Worm (Caenorhabditis elegans) whole organism, midembryonic: Measurements from ENCODE around the gene pqn-16.

Experiments used
- T22C8.4 ChIP-seq: fragments of 200-800 bp; sonication (Bioruptor generic); IDR thresholded peaks from 2 replicates; pipeline ENCODE4 v1.3.6; 2022; ENCODE audit warnings: missing genetic modification characterization, missing compliant biosample characterization
- cog-1 ChIP-seq: sonication (generic microtip); optimal IDR thresholded peaks from 2 replicates; lab custom pipeline; 2016; ENCODE audit warnings: missing genetic modification characterization, missing compliant biosample characterization
- flt-1 ChIP-seq: fragments of 200-800 bp; sonication (Bioruptor generic); IDR thresholded peaks from 2 replicates; pipeline ENCODE4 v1.3.6; 2022; ENCODE audit warnings: missing genetic modification characterization, missing compliant biosample characterization
- klf-2 ChIP-seq: fragments of 200-800 bp; sonication (Bioruptor generic); conservative IDR thresholded peaks from 2 replicates; pipeline ENCODE4 v1.3.6; 2022; ENCODE audit warnings: missing genetic modification reagents, missing genetic modification characterization, missing compliant biosample characterization
- med-1 ChIP-seq: sonication (generic microtip); optimal IDR thresholded peaks from 2 replicates; lab custom pipeline; 2017; ENCODE audit warnings: missing genetic modification characterization, mild to moderate bottlenecking, missing compliant biosample characterization, antibody characterized with exemption, missing genetic modification reagents; ENCODE audit not compliant: insufficient read depth
- ref-1 ChIP-seq: fragments of 200-800 bp; sonication (Bioruptor generic); conservative IDR thresholded peaks from 2 replicates; pipeline ENCODE4 v1.3.6; 2022; ENCODE audit warnings: missing genetic modification reagents, missing genetic modification characterization, missing compliant biosample characterization
- tab-1 ChIP-seq: fragments of 200-800 bp; sonication (Bioruptor generic); IDR thresholded peaks from 2 replicates; pipeline ENCODE4 v1.3.6; 2022; ENCODE audit warnings: missing genetic modification characterization, missing compliant biosample characterization
- ztf-23 ChIP-seq: fragments of 200-800 bp; sonication (Bioruptor generic); IDR thresholded peaks from 2 replicates; pipeline ENCODE4 v1.3.6; 2022; ENCODE audit warnings: missing genetic modification reagents, missing genetic modification characterization, missing compliant biosample characterization
- ztf-29 ChIP-seq: fragments of 200-800 bp; sonication (Bioruptor generic); IDR thresholded peaks from 2 replicates; pipeline ENCODE4 v1.3.6; 2022; ENCODE audit warnings: missing genetic modification reagents, missing genetic modification characterization, missing compliant biosample characterization

pqn-16 gene

ce11 chrV:9141297-9141696 lies 32.6 kb upstream of the pqn-16 start, which contains the start of gene pitr-3:
Gene pitr-3, minus strand, starts transcription at chrV:9141397.
- TF ChIP-seq ztf-23 (GFP tag; lab: Robert Waterston, UW) (no peak), T22C8.4 (GFP tag; lab: Robert Waterston, UW) (no peak), ref-1 (GFP tag; lab: Robert Waterston, UW) (no peak), med-1 (GFP tag; lab: Kevin White, UChicago) (no peak), flt-1 (GFP tag; lab: Robert Waterston, UW) (no peak), cog-1 (tag; lab: Kevin White, UChicago) (no peak), klf-2 (no peak), tab-1 (GFP tag; lab: Robert Waterston, UW) (no peak), ztf-29 (GFP tag; lab: Robert Waterston, UW) (no peak)

ce11 chrV:9143896-9144295 lies 30.0 kb upstream of the pqn-16 start:
- no peak for TF ChIP-seq T22C8.4 (GFP tag; lab: Robert Waterston, UW)
- no peak for TF ChIP-seq ref-1 (GFP tag; lab: Robert Waterston, UW)

- TF ChIP-seq ztf-29 (GFP tag; lab: Robert Waterston, UW) (no peak), med-1 (GFP tag; lab: Kevin White, UChicago) (no peak), ref-1 (GFP tag; lab: Robert Waterston, UW) (no peak), cog-1 (tag; lab: Kevin White, UChicago) (no peak), klf-2 (no peak), T22C8.4 (GFP tag; lab: Robert Waterston, UW) (no peak), flt-1 (GFP tag; lab: Robert Waterston, UW) (no peak), tab-1 (GFP tag; lab: Robert Waterston, UW) (no peak), ztf-23 (GFP tag; lab: Robert Waterston, UW) (no peak)
Observed at ce11 chrV:9146196-9146595, 27.7 kb upstream of the pqn-16 start.

ce11 chrV:9146849-9147557 lies 26.9 kb upstream of the pqn-16 start, which contains the start of gene spl-2:
Gene spl-2, minus strand, starts transcription at chrV:9146899.
- TF ChIP-seq T22C8.4 (GFP tag; lab: Robert Waterston, UW) (no peak), klf-2 (no peak), ref-1 (GFP tag; lab: Robert Waterston, UW) (no peak), tab-1 (GFP tag; lab: Robert Waterston, UW) (no peak), cog-1 (tag; lab: Kevin White, UChicago) (no peak), flt-1 (GFP tag; lab: Robert Waterston, UW) (no peak), med-1 (GFP tag; lab: Kevin White, UChicago) (no peak), ztf-23 (GFP tag; lab: Robert Waterston, UW) (no peak), ztf-29 (GFP tag; lab: Robert Waterston, UW) (no peak)

- TF ChIP-seq cog-1 (tag; lab: Kevin White, UChicago), result no peak
- TF ChIP-seq ztf-29 (GFP tag; lab: Robert Waterston, UW), result no peak
- no peak for TF ChIP-seq ztf-23 (GFP tag; lab: Robert Waterston, UW)
- no peak for TF ChIP-seq klf-2
Observed at ce11 chrV:9148151-9148550, 25.7 kb upstream of the pqn-16 start.

ce11 chrV:9152339-9152738 lies 21.6 kb upstream of the pqn-16 start:
- TF ChIP-seq ref-1 (GFP tag; lab: Robert Waterston, UW) (no peak), med-1 (GFP tag; lab: Kevin White, UChicago) (no peak), klf-2 (no peak), cog-1 (tag; lab: Kevin White, UChicago) (no peak), tab-1 (GFP tag; lab: Robert Waterston, UW) (no peak), ztf-23 (GFP tag; lab: Robert Waterston, UW) (no peak), ztf-29 (GFP tag; lab: Robert Waterston, UW) (no peak), T22C8.4 (GFP tag; lab: Robert Waterston, UW) (no peak), flt-1 (GFP tag; lab: Robert Waterston, UW) (no peak)

- no peak for TF ChIP-seq med-1 (GFP tag; lab: Kevin White, UChicago)
- TF ChIP-seq tab-1 (GFP tag; lab: Robert Waterston, UW), result no peak
- no peak for TF ChIP-seq cog-1 (tag; lab: Kevin White, UChicago)
- no peak for TF ChIP-seq ztf-23 (GFP tag; lab: Robert Waterston, UW)
- no peak for TF ChIP-seq flt-1 (GFP tag; lab: Robert Waterston, UW)
- no peak for TF ChIP-seq klf-2
- TF ChIP-seq ref-1 (GFP tag; lab: Robert Waterston, UW), result no peak
- TF ChIP-seq ztf-29 (GFP tag; lab: Robert Waterston, UW), result no peak
- no peak for TF ChIP-seq T22C8.4 (GFP tag; lab: Robert Waterston, UW)
Observed at ce11 chrV:9154772-9155171, 19.1 kb upstream of the pqn-16 start, which contains the start of gene B0222.5. Gene B0222.5, minus strand, starts transcription at chrV:9154872.

- TF ChIP-seq med-1 (GFP tag; lab: Kevin White, UChicago), result no peak
- TF ChIP-seq ref-1 (GFP tag; lab: Robert Waterston, UW), result no peak
- no peak for TF ChIP-seq klf-2
- TF ChIP-seq ztf-29 (GFP tag; lab: Robert Waterston, UW), result no peak
- no peak for TF ChIP-seq T22C8.4 (GFP tag; lab: Robert Waterston, UW)
- TF ChIP-seq tab-1 (GFP tag; lab: Robert Waterston, UW), result no peak
- no peak for TF ChIP-seq ztf-23 (GFP tag; lab: Robert Waterston, UW)
- no peak for TF ChIP-seq cog-1 (tag; lab: Kevin White, UChicago)
- no peak for TF ChIP-seq flt-1 (GFP tag; lab: Robert Waterston, UW)
Observed at ce11 chrV:9155616-9156015, 18.3 kb upstream of the pqn-16 start.

ce11 chrV:9156679-9157078 lies 17.2 kb upstream of the pqn-16 start, which contains the start of gene B0222.15:
Gene B0222.15, minus strand, starts transcription at chrV:9156779.
- TF ChIP-seq flt-1 (GFP tag; lab: Robert Waterston, UW), result no peak
- TF ChIP-seq klf-2, result no peak
- no peak for TF ChIP-seq ref-1 (GFP tag; lab: Robert Waterston, UW)
- TF ChIP-seq ztf-29 (GFP tag; lab: Robert Waterston, UW), result no peak
- no peak for TF ChIP-seq tab-1 (GFP tag; lab: Robert Waterston, UW)
- no peak for TF ChIP-seq T22C8.4 (GFP tag; lab: Robert Waterston, UW)
- no peak for TF ChIP-seq ztf-23 (GFP tag; lab: Robert Waterston, UW)
- no peak for TF ChIP-seq cog-1 (tag; lab: Kevin White, UChicago)
- TF ChIP-seq med-1 (GFP tag; lab: Kevin White, UChicago), result no peak
